Worm (Caenorhabditis elegans): ENCODE data around the gene B0024.15.

ce11 chrV:10280112-10280511, 9.7 kb upstream of the B0024.15 start:
- TF ChIP-seq ztf-23 (GFP tag; IDR thresholded peaks at IDR 0.05) (no peak), cog-1 (tag; optimal IDR thresholded peaks at IDR 0.05) (no peak), flt-1 (GFP tag; IDR thresholded peaks at IDR 0.05) (no peak), T22C8.4 (GFP tag; IDR thresholded peaks at IDR 0.05) (no peak), klf-2 (GFP tag; conservative IDR thresholded peaks at IDR 0.05) (no peak), med-1 (GFP tag; optimal IDR thresholded peaks at IDR 0.05; ENCODE audit: insufficient read depth) (no peak), ztf-29 (GFP tag; IDR thresholded peaks at IDR 0.05) (no peak)
